Fruit fly (Drosophila melanogaster) whole organism, embryonic: ENCODE data around the gene CG42869.

Experiments used
- Ada2b ChIP-seq: fragments of 200-800 bp; sonication (Bioruptor generic); IDR thresholded peaks from 2 replicates; pipeline ENCODE4 v1.3.6; 2022; ENCODE audit warnings: missing biosample characterization, missing genetic modification characterization
- Adf1 ChIP-seq: fragments of 200-800 bp; sonication (Bioruptor generic); IDR thresholded peaks from 2 replicates; pipeline ENCODE4 v1.3.6; 2022; ENCODE audit warnings: missing biosample characterization, missing genetic modification characterization
- Aef1 ChIP-seq: fragments of 200-800 bp; sonication (Bioruptor generic); IDR thresholded peaks from 3 replicates; pipeline ENCODE4 v1.3.6; 2022; ENCODE audit warnings: missing biosample characterization, missing genetic modification characterization
- CG10147 ChIP-seq: fragments of 200-800 bp; sonication (Bioruptor generic); optimal IDR thresholded peaks from 2 replicates; lab custom pipeline; 2019; ENCODE audit warnings: missing biosample characterization, mild to moderate bottlenecking, missing genetic modification characterization, moderate library complexity
- CG1024 ChIP-seq: fragments of 200-800 bp; sonication (Bioruptor generic); IDR thresholded peaks from 2 replicates; pipeline ENCODE4 v1.3.6; 2022; ENCODE audit warnings: missing biosample characterization, missing genetic modification characterization
- CG10431 ChIP-seq: fragments of 200-800 bp; sonication (Bioruptor generic); optimal IDR thresholded peaks from 3 replicates; lab custom pipeline; 2018; ENCODE audit warnings: missing biosample characterization, mild to moderate bottlenecking, missing genetic modification characterization
- CG11504 ChIP-seq: fragments of 200-800 bp; sonication (Bioruptor generic); optimal IDR thresholded peaks from 3 replicates; lab custom pipeline; 2019; ENCODE audit warnings: missing biosample characterization, mild to moderate bottlenecking, missing genetic modification characterization, moderate library complexity
- CG11560 ChIP-seq: fragments of 200-800 bp; sonication (Bioruptor generic); IDR thresholded peaks from 3 replicates; pipeline ENCODE4 v1.3.6; 2022; ENCODE audit warnings: missing biosample characterization, missing genetic modification characterization
- CG12744 ChIP-seq: fragments of 200-800 bp; sonication (Bioruptor generic); optimal IDR thresholded peaks from 2 replicates; lab custom pipeline; 2016; ENCODE audit warnings: missing biosample characterization, missing genetic modification characterization
- CG12942 ChIP-seq: fragments of 200-800 bp; sonication (Bioruptor generic); optimal IDR thresholded peaks from 3 replicates; lab custom pipeline; 2016; ENCODE audit warnings: missing biosample characterization, missing genetic modification characterization
- CG14667 ChIP-seq: fragments of 200-800 bp; sonication (Bioruptor generic); IDR thresholded peaks from 2 replicates; pipeline ENCODE4 v1.3.6; 2022; ENCODE audit warnings: missing biosample characterization, missing genetic modification characterization
- CG15479 ChIP-seq: fragments of 200-800 bp; sonication (Bioruptor generic); optimal IDR thresholded peaks from 3 replicates; lab custom pipeline; 2019; ENCODE audit warnings: missing biosample characterization, mild to moderate bottlenecking, missing genetic modification characterization, moderate library complexity
- CG16779 ChIP-seq: fragments of 200-800 bp; sonication (Bioruptor generic); IDR thresholded peaks from 2 replicates; pipeline ENCODE4 v1.3.6; 2022; ENCODE audit warnings: missing biosample characterization, missing genetic modification characterization
- CG16813 ChIP-seq: fragments of 200-800 bp; sonication (Bioruptor generic); IDR thresholded peaks from 3 replicates; pipeline ENCODE4 v1.3.6; 2022; ENCODE audit warnings: missing biosample characterization, missing genetic modification characterization; ENCODE audit not compliant: partially characterized antibody
- CG16863 ChIP-seq: fragments of 200-800 bp; sonication (Bioruptor generic); optimal IDR thresholded peaks from 3 replicates; lab custom pipeline; 2016; ENCODE audit warnings: missing biosample characterization, missing genetic modification characterization
- CG1792 ChIP-seq: fragments of 200-800 bp; sonication (Bioruptor generic); optimal IDR thresholded peaks from 2 replicates; lab custom pipeline; 2016; ENCODE audit warnings: missing biosample characterization, missing genetic modification characterization
- CG2678 ChIP-seq: fragments of 200-800 bp; sonication (Bioruptor generic); optimal IDR thresholded peaks from 3 replicates; lab custom pipeline; 2019; ENCODE audit warnings: missing biosample characterization, mild to moderate bottlenecking, missing genetic modification characterization, moderate library complexity
- CG3163 ChIP-seq: fragments of 200-800 bp; sonication (Bioruptor generic); optimal IDR thresholded peaks from 3 replicates; lab custom pipeline; 2016; ENCODE audit warnings: missing biosample characterization, missing genetic modification characterization
- CG4360 ChIP-seq: fragments of 200-800 bp; sonication (Bioruptor generic); IDR thresholded peaks from 2 replicates; pipeline ENCODE4 v1.3.6; 2022; ENCODE audit warnings: missing biosample characterization, missing genetic modification characterization
- CG5245 ChIP-seq: fragments of 200-800 bp; sonication (Bioruptor generic); optimal IDR thresholded peaks from 3 replicates; lab custom pipeline; 2016; ENCODE audit warnings: missing biosample characterization, missing genetic modification characterization
- CG6683 ChIP-seq: fragments of 200-800 bp; sonication (Bioruptor generic); optimal IDR thresholded peaks from 2 replicates; lab custom pipeline; 2017; ENCODE audit warnings: missing biosample characterization, mild to moderate bottlenecking, missing genetic modification characterization, missing genetic modification reagents
- CG9727 ChIP-seq: fragments of 200-800 bp; sonication (Bioruptor generic); optimal IDR thresholded peaks from 3 replicates; lab custom pipeline; 2017; ENCODE audit warnings: missing biosample characterization, mild to moderate bottlenecking, missing genetic modification characterization
- CG9817 ChIP-seq: fragments of 200-800 bp; sonication (Bioruptor generic); optimal IDR thresholded peaks from 2 replicates; lab custom pipeline; 2018; ENCODE audit warnings: missing biosample characterization, mild to moderate bottlenecking, missing genetic modification characterization, moderate library complexity
- Dip3 ChIP-seq: fragments of 200-800 bp; sonication (Bioruptor generic); optimal IDR thresholded peaks from 3 replicates; lab custom pipeline; 2016; ENCODE audit warnings: missing biosample characterization, missing genetic modification characterization
- Doc2 ChIP-seq: fragments of 200-800 bp; sonication (Bioruptor generic); IDR thresholded peaks from 2 replicates; pipeline ENCODE4 v1.3.6; 2022; ENCODE audit warnings: missing biosample characterization, missing genetic modification characterization
- E2f2 ChIP-seq: fragments of 200-800 bp; sonication (Bioruptor generic); IDR thresholded peaks from 2 replicates; pipeline ENCODE4 v1.3.6; 2022; ENCODE audit warnings: missing biosample characterization, missing genetic modification characterization
- Eip74EF ChIP-seq, 2 experiments: fragments of 200-800 bp in 1 of 2; fragments of >200 bp in 1 of 2; sonication (Bioruptor generic) in 1 of 2; optimal IDR thresholded peaks; 2 replicates each; lab custom pipeline; 2017 to 2019; ENCODE audit warnings: missing biosample characterization in 2 of 2, missing genetic modification characterization in 2 of 2, mild to moderate bottlenecking in 1 of 2, moderate library complexity in 1 of 2
- Fer1 ChIP-seq: fragments of 200-800 bp; sonication (Bioruptor generic); optimal IDR thresholded peaks from 2 replicates; lab custom pipeline; 2017; ENCODE audit warnings: missing biosample characterization, mild to moderate bottlenecking, missing genetic modification characterization
- Jarid2 ChIP-seq: fragments of 200-800 bp; sonication (Bioruptor generic); optimal IDR thresholded peaks from 3 replicates; lab custom pipeline; 2017; ENCODE audit warnings: mild to moderate bottlenecking, missing biosample characterization, missing genetic modification reagents, missing genetic modification characterization
- Optix ChIP-seq: fragments of 200-800 bp; sonication (Bioruptor generic); IDR thresholded peaks from 3 replicates; pipeline ENCODE4 v1.3.6; 2022; ENCODE audit warnings: missing biosample characterization, missing genetic modification characterization
- Scr ChIP-seq: fragments of 200-800 bp; sonication (Bioruptor generic); IDR thresholded peaks from 2 replicates; pipeline ENCODE4 v1.3.6; 2022; ENCODE audit warnings: missing biosample characterization, missing genetic modification characterization; ENCODE audit not compliant: partially characterized antibody
- Sox100B ChIP-seq: fragments of 200-800 bp; sonication (Bioruptor generic); optimal IDR thresholded peaks from 3 replicates; lab custom pipeline; 2018; ENCODE audit warnings: missing biosample characterization, mild to moderate bottlenecking, missing genetic modification characterization
- Sry-δ ChIP-seq: fragments of 200-800 bp; sonication (Bioruptor generic); optimal IDR thresholded peaks from 2 replicates; lab custom pipeline; 2016; ENCODE audit warnings: missing biosample characterization, missing genetic modification characterization
- cwo ChIP-seq: fragments of 200-800 bp; sonication (Bioruptor generic); optimal IDR thresholded peaks from 3 replicates; lab custom pipeline; 2017; ENCODE audit warnings: missing biosample characterization, missing genetic modification characterization, mild to moderate bottlenecking, moderate library complexity, missing genetic modification reagents
- ems ChIP-seq: fragments of 200-800 bp; sonication (Bioruptor generic); optimal IDR thresholded peaks from 3 replicates; lab custom pipeline; 2016; ENCODE audit warnings: missing biosample characterization, missing genetic modification characterization
- jing ChIP-seq: fragments of 200-800 bp; sonication (Bioruptor generic); optimal IDR thresholded peaks from 2 replicates; lab custom pipeline; 2018; ENCODE audit warnings: missing biosample characterization, mild to moderate bottlenecking, missing genetic modification characterization
- lov ChIP-seq, 2 experiments: fragments of 200-800 bp in 1 of 2; fragments of >200 bp in 1 of 2; sonication (Bioruptor generic) in 1 of 2; IDR thresholded peaks in 1 of 2; optimal IDR thresholded peaks in 1 of 2; 2 replicates in 1 of 2; 3 replicates in 1 of 2; pipeline versions ENCODE4 v1.3.6 to Lab custom; 2017 to 2022; ENCODE audit warnings: missing biosample characterization in 1 of 2, missing genetic modification characterization in 1 of 2
- nau ChIP-seq: fragments of 200-800 bp; sonication (Bioruptor generic); optimal IDR thresholded peaks from 3 replicates; lab custom pipeline; 2017; ENCODE audit warnings: missing biosample characterization, mild to moderate bottlenecking, missing genetic modification characterization, missing genetic modification reagents
- oc ChIP-seq: fragments of 200-800 bp; sonication (Bioruptor generic); optimal IDR thresholded peaks from 2 replicates; lab custom pipeline; 2018; ENCODE audit warnings: missing biosample characterization, mild to moderate bottlenecking, missing genetic modification characterization, moderate library complexity
- onecut ChIP-seq: fragments of 200-800 bp; sonication (Bioruptor generic); IDR thresholded peaks from 2 replicates; pipeline ENCODE4 v1.3.6; 2022; ENCODE audit warnings: missing biosample characterization, missing genetic modification characterization
- pb ChIP-seq: fragments of 200-800 bp; sonication (Bioruptor generic); optimal IDR thresholded peaks from 3 replicates; lab custom pipeline; 2016; ENCODE audit warnings: missing biosample characterization, missing genetic modification characterization
- ranshi ChIP-seq: fragments of 200-800 bp; sonication (Bioruptor generic); IDR thresholded peaks from 2 replicates; pipeline ENCODE4 v1.3.6; 2022; ENCODE audit warnings: missing biosample characterization, missing genetic modification characterization
- repo ChIP-seq: fragments of 200-800 bp; sonication (Bioruptor generic); optimal IDR thresholded peaks from 2 replicates; lab custom pipeline; 2016; ENCODE audit warnings: missing biosample characterization, missing genetic modification characterization
- sim ChIP-seq: fragments of 200-800 bp; sonication (Bioruptor generic); IDR thresholded peaks from 2 replicates; pipeline ENCODE4 v1.3.6; 2022; ENCODE audit warnings: missing biosample characterization, missing genetic modification characterization
- slbo ChIP-seq: fragments of 200-800 bp; sonication (Bioruptor generic); IDR thresholded peaks from 2 replicates; pipeline ENCODE4 v1.3.6; 2022; ENCODE audit warnings: missing biosample characterization, missing genetic modification characterization
- stc ChIP-seq: fragments of 200-800 bp; sonication (Bioruptor generic); IDR thresholded peaks from 2 replicates; pipeline ENCODE4 v1.3.6; 2022; ENCODE audit warnings: missing biosample characterization, missing genetic modification characterization
- sug ChIP-seq: fragments of 200-800 bp; optimal IDR thresholded peaks from 2 replicates; lab custom pipeline; 2019; ENCODE audit warnings: missing biosample characterization, mild to moderate bottlenecking, missing genetic modification characterization, moderate library complexity
- toy ChIP-seq: fragments of 200-800 bp; sonication (Bioruptor generic); IDR thresholded peaks from 2 replicates; pipeline ENCODE4 v1.3.6; 2022; ENCODE audit warnings: missing biosample characterization, missing genetic modification characterization
- unc-4 ChIP-seq: fragments of 200-800 bp; sonication (Bioruptor generic); IDR thresholded peaks from 2 replicates; pipeline ENCODE4 v1.3.6; 2022; ENCODE audit warnings: missing biosample characterization, missing genetic modification characterization; ENCODE audit not compliant: partially characterized antibody
- zf30C ChIP-seq: fragments of 200-800 bp; sonication (Bioruptor generic); optimal IDR thresholded peaks from 3 replicates; lab custom pipeline; 2018; ENCODE audit warnings: missing biosample characterization, mild to moderate bottlenecking, missing genetic modification characterization

The CG42869 gene

dm6 chr3R:21781448-21781847 is 44.8 kb upstream of the CG42869 start (continued):
- TF ChIP-seq Ada2b (peak; percentile 77), zf30C (GFP tag; lab: Kevin White, UChicago) (peak; percentile 49), nau (GFP tag; lab: Kevin White, UChicago) (peak; percentile 62), stc (GFP tag; lab: Robert Waterston, UW) (no peak), CG9727 (GFP tag; lab: Kevin White, UChicago) (peak; percentile 68), Fer1 (peak; percentile 73), CG16863 (GFP tag; lab: Kevin White, UChicago) (peak; percentile 60), oc (tag; lab: Kevin White, UChicago) (no peak), CG2678 (tag; lab: Kevin White, UChicago) (peak; percentile 80), Sry-δ (GFP tag; lab: Kevin White, UChicago) (peak; percentile 18), Dip3 (GFP tag; lab: Kevin White, UChicago) (peak; percentile 55), CG12744 (peak; percentile 19), E2f2 (GFP tag; lab: Robert Waterston, UW) (peak; percentile 43; the same call in 1 of the 2 replicates), CG3163 (GFP tag; lab: Kevin White, UChicago) (peak; percentile 16), Jarid2 (GFP tag; lab: Kevin White, UChicago) (no peak), CG10431 (GFP tag; lab: Kevin White, UChicago) (no peak), sim (no peak), CG6683 (GFP tag; lab: Kevin White, UChicago) (peak; percentile 10), Scr (no peak), CG1792 (GFP tag; lab: Kevin White, UChicago) (peak; percentile 20), repo (GFP tag; lab: Kevin White, UChicago) (no peak), CG4360 (0 out of 2 replicates have a peak, but pooled peaks have one; percentile 10), CG16813 (GFP tag; lab: Robert Waterston, UW) (no peak), CG14667 (GFP tag; lab: Robert Waterston, UW) (peak; percentile 59; the same call in 1 of the 2 replicates), CG16779 (GFP tag; lab: Robert Waterston, UW) (no peak), Optix (GFP tag; lab: Robert Waterston, UW) (peak; percentile 13; the same call in 1 of the 3 replicates), CG11560 (tag; lab: Robert Waterston, UW) (no peak), CG11504 (peak; percentile 78), jing (GFP tag; lab: Kevin White, UChicago) (no peak), unc-4 (GFP tag; lab: Robert Waterston, UW) (no peak), lov (optimal IDR thresholded peaks at IDR 0.05; lab: Kevin White, UChicago) (no peak), lov (GFP tag; IDR thresholded peaks at IDR 0.05; lab: Robert Waterston, UW) (no peak), cwo (peak; percentile 36), pb (peak; percentile 38), CG5245 (GFP tag; lab: Kevin White, UChicago) (peak; percentile 22), CG15479 (GFP tag; lab: Kevin White, UChicago) (no peak), Sox100B (GFP tag; lab: Kevin White, UChicago) (no peak), CG10147 (GFP tag; lab: Kevin White, UChicago) (peak; percentile 41), ranshi (GFP tag; lab: Robert Waterston, UW) (no peak), CG9817 (peak; percentile 45), onecut (GFP tag; lab: Robert Waterston, UW) (peak; percentile 31; the same call in 1 of the 2 replicates), ems (GFP tag; lab: Kevin White, UChicago) (peak; percentile 47), toy (GFP tag; lab: Robert Waterston, UW) (no peak), CG1024 (GFP tag; lab: Robert Waterston, UW) (no peak), Doc2 (GFP tag; lab: Robert Waterston, UW) (no peak), Eip74EF (GFP tag; optimal IDR thresholded peaks at IDR 0.05; lab: Kevin White, UChicago) (peak in 1 of 2 experiments; percentile 28), slbo (GFP tag; lab: Robert Waterston, UW) (peak; percentile 67), sug (tag; lab: Kevin White, UChicago) (peak; percentile 17), Aef1 (peak; percentile 74), CG12942 (GFP tag; lab: Kevin White, UChicago) (peak; percentile 38), Adf1 (no peak)
